Fruit fly (Drosophila melanogaster) whole organism, embryonic: Measurements from ENCODE around the gene CG13920.

Experiments
- Ada2b ChIP-seq: fragments of 200-800 bp; sonication (Bioruptor generic); IDR thresholded peaks from 2 replicates; pipeline ENCODE4 v1.3.6; 2022; ENCODE audit warnings: missing biosample characterization, missing genetic modification characterization
- CG10321 ChIP-seq: fragments of 200-800 bp; sonication (Bioruptor generic); IDR thresholded peaks from 2 replicates; pipeline ENCODE4 v1.3.6; 2022; ENCODE audit warnings: missing biosample characterization, missing genetic modification characterization
- CG10366 ChIP-seq: fragments of 200-800 bp; sonication (Bioruptor generic); IDR thresholded peaks from 2 replicates; pipeline ENCODE4 v1.3.6; 2022; ENCODE audit warnings: missing biosample characterization, missing genetic modification characterization
- CG10431 ChIP-seq: fragments of 200-800 bp; sonication (Bioruptor generic); optimal IDR thresholded peaks from 3 replicates; lab custom pipeline; 2018; ENCODE audit warnings: missing biosample characterization, mild to moderate bottlenecking, missing genetic modification characterization
- CG11247 ChIP-seq: fragments of 200-800 bp; sonication (Bioruptor generic); IDR thresholded peaks from 2 replicates; pipeline ENCODE4 v1.3.6; 2022; ENCODE audit warnings: missing biosample characterization, missing genetic modification characterization
- CG13894 ChIP-seq: fragments of 200-800 bp; sonication (Bioruptor generic); optimal IDR thresholded peaks from 3 replicates; lab custom pipeline; 2018; ENCODE audit warnings: missing biosample characterization, mild to moderate bottlenecking, missing genetic modification characterization, moderate library complexity
- CG14050 ChIP-seq: fragments of 200-800 bp; sonication (Bioruptor generic); IDR thresholded peaks from 3 replicates; pipeline ENCODE4 v1.3.6; 2022; ENCODE audit warnings: missing biosample characterization, missing genetic modification characterization
- CG16863 ChIP-seq: fragments of 200-800 bp; sonication (Bioruptor generic); optimal IDR thresholded peaks from 3 replicates; lab custom pipeline; 2016; ENCODE audit warnings: missing biosample characterization, missing genetic modification characterization
- CG17328 ChIP-seq: fragments of 200-800 bp; sonication (Bioruptor generic); IDR thresholded peaks from 2 replicates; pipeline ENCODE4 v1.3.6; 2022; ENCODE audit warnings: missing biosample characterization, missing genetic modification characterization
- CG1792 ChIP-seq: fragments of 200-800 bp; sonication (Bioruptor generic); optimal IDR thresholded peaks from 2 replicates; lab custom pipeline; 2016; ENCODE audit warnings: missing biosample characterization, missing genetic modification characterization
- CG30403 ChIP-seq: fragments of 200-800 bp; sonication (Bioruptor generic); optimal IDR thresholded peaks from 3 replicates; lab custom pipeline; 2016; ENCODE audit warnings: missing biosample characterization, missing genetic modification characterization
- CG33213 ChIP-seq: fragments of 200-800 bp; sonication (Bioruptor generic); optimal IDR thresholded peaks from 3 replicates; lab custom pipeline; 2016; ENCODE audit warnings: missing biosample characterization, missing genetic modification characterization
- CG3407 ChIP-seq: fragments of 200-800 bp; sonication (Bioruptor generic); optimal IDR thresholded peaks from 2 replicates; lab custom pipeline; 2018; ENCODE audit warnings: missing biosample characterization, mild to moderate bottlenecking, missing genetic modification characterization
- CG4424 ChIP-seq: fragments of 200-800 bp; sonication (Bioruptor generic); optimal IDR thresholded peaks from 3 replicates; lab custom pipeline; 2016; ENCODE audit warnings: missing biosample characterization, missing genetic modification characterization
- CG4730 ChIP-seq: fragments of 200-800 bp; sonication (Bioruptor generic); IDR thresholded peaks from 2 replicates; pipeline ENCODE4 v1.3.6; 2022; ENCODE audit warnings: missing biosample characterization, missing genetic modification characterization
- CG6683 ChIP-seq: fragments of 200-800 bp; sonication (Bioruptor generic); optimal IDR thresholded peaks from 2 replicates; lab custom pipeline; 2017; ENCODE audit warnings: missing biosample characterization, mild to moderate bottlenecking, missing genetic modification characterization, missing genetic modification reagents
- CG7357 ChIP-seq: fragments of 200-800 bp; sonication (Bioruptor generic); IDR thresholded peaks from 3 replicates; pipeline ENCODE4 v1.3.6; 2022; ENCODE audit warnings: missing biosample characterization, missing genetic modification characterization
- CG7745 ChIP-seq: fragments of 200-800 bp; sonication (Bioruptor generic); optimal IDR thresholded peaks from 2 replicates; lab custom pipeline; 2018; ENCODE audit warnings: missing biosample characterization, mild to moderate bottlenecking, missing genetic modification characterization, moderate library complexity
- CG7963 ChIP-seq: fragments of 200-800 bp; sonication (Bioruptor generic); IDR thresholded peaks from 3 replicates; pipeline ENCODE4 v1.3.6; 2022; ENCODE audit warnings: missing biosample characterization, missing genetic modification characterization; ENCODE audit not compliant: partially characterized antibody
- CG8281 ChIP-seq: fragments of 200-800 bp; sonication (Bioruptor generic); optimal IDR thresholded peaks from 2 replicates; lab custom pipeline; 2018; ENCODE audit warnings: missing biosample characterization, mild to moderate bottlenecking, missing genetic modification characterization, moderate library complexity
- CG8924 ChIP-seq: fragments of 200-800 bp; optimal IDR thresholded peaks from 3 replicates; lab custom pipeline; 2019; ENCODE audit warnings: missing biosample characterization, mild to moderate bottlenecking, missing genetic modification characterization, moderate library complexity
- CHES-1-like ChIP-seq: fragments of 200-800 bp; sonication (Bioruptor generic); optimal IDR thresholded peaks from 2 replicates; lab custom pipeline; 2016; ENCODE audit warnings: missing biosample characterization, missing genetic modification characterization
- CrebB ChIP-seq: fragments of 200-800 bp; sonication (Bioruptor generic); optimal IDR thresholded peaks from 3 replicates; lab custom pipeline; 2018; ENCODE audit warnings: missing biosample characterization, mild to moderate bottlenecking, missing genetic modification characterization
- Dek ChIP-seq: fragments of 200-800 bp; sonication (Bioruptor generic); optimal IDR thresholded peaks from 3 replicates; lab custom pipeline; 2019; ENCODE audit warnings: missing biosample characterization, mild to moderate bottlenecking, missing genetic modification characterization, moderate library complexity
- Fer3 ChIP-seq: fragments of 200-800 bp; sonication (Bioruptor generic); optimal IDR thresholded peaks from 2 replicates; lab custom pipeline; 2018; ENCODE audit warnings: missing biosample characterization, mild to moderate bottlenecking, missing genetic modification characterization, moderate library complexity
- HLH3B ChIP-seq: fragments of 200-800 bp; sonication (Bioruptor generic); IDR thresholded peaks from 2 replicates; pipeline ENCODE4 v1.3.6; 2022; ENCODE audit warnings: missing biosample characterization, missing genetic modification characterization
- Lhr ChIP-seq: fragments of 200-800 bp; sonication (Bioruptor generic); optimal IDR thresholded peaks from 3 replicates; lab custom pipeline; 2017; ENCODE audit warnings: mild to moderate bottlenecking, missing biosample characterization, missing genetic modification reagents, missing genetic modification characterization
- MBD-R2 ChIP-seq: fragments of 200-800 bp; sonication (Bioruptor generic); IDR thresholded peaks from 2 replicates; pipeline ENCODE4 v1.3.6; 2022; ENCODE audit warnings: missing biosample characterization, missing genetic modification characterization
- MESR4 ChIP-seq: fragments of 200-800 bp; sonication (Bioruptor generic); optimal IDR thresholded peaks from 2 replicates; lab custom pipeline; 2018; ENCODE audit warnings: missing biosample characterization, mild to moderate bottlenecking, missing genetic modification characterization, moderate library complexity
- Mad ChIP-seq: fragments of 200-800 bp; sonication (Bioruptor generic); optimal IDR thresholded peaks from 2 replicates; lab custom pipeline; 2016; ENCODE audit warnings: missing biosample characterization, missing genetic modification characterization
- NC2β ChIP-seq: fragments of 200-800 bp; sonication (Bioruptor generic); optimal IDR thresholded peaks from 2 replicates; lab custom pipeline; 2016; ENCODE audit warnings: missing biosample characterization, missing genetic modification characterization
- Nf-YA ChIP-seq: fragments of 200-800 bp; sonication (Bioruptor generic); IDR thresholded peaks from 2 replicates; pipeline ENCODE4 v1.3.6; 2022; ENCODE audit warnings: missing biosample characterization, missing genetic modification characterization
- Sox102F ChIP-seq: fragments of 200-800 bp; sonication (Bioruptor generic); optimal IDR thresholded peaks from 2 replicates; lab custom pipeline; 2018; ENCODE audit warnings: missing biosample characterization, mild to moderate bottlenecking, missing genetic modification characterization, moderate library complexity
- Xrp1 ChIP-seq: fragments of 200-800 bp; sonication (Bioruptor generic); IDR thresholded peaks from 2 replicates; pipeline ENCODE4 v1.3.6; 2022; ENCODE audit warnings: missing biosample characterization, missing genetic modification characterization
- ac ChIP-seq: fragments of 200-800 bp; sonication (Bioruptor generic); optimal IDR thresholded peaks from 3 replicates; lab custom pipeline; 2017; ENCODE audit warnings: missing biosample characterization, mild to moderate bottlenecking, missing genetic modification characterization
- ase ChIP-seq: fragments of 200-800 bp; sonication (Bioruptor generic); IDR thresholded peaks from 3 replicates; pipeline ENCODE4 v1.3.6; 2022; ENCODE audit warnings: missing biosample characterization, missing genetic modification characterization
- btn ChIP-seq: fragments of 200-800 bp; sonication (Bioruptor generic); optimal IDR thresholded peaks from 2 replicates; lab custom pipeline; 2016; ENCODE audit warnings: missing biosample characterization, missing genetic modification characterization
- corto ChIP-seq: fragments of 200-800 bp; sonication (Bioruptor generic); optimal IDR thresholded peaks from 2 replicates; lab custom pipeline; 2016; ENCODE audit warnings: missing biosample characterization, mild to moderate bottlenecking, missing genetic modification characterization, moderate library complexity
- croc ChIP-seq: fragments of 200-800 bp; sonication (Bioruptor generic); conservative IDR thresholded peaks from 3 replicates; pipeline ENCODE4 v1.3.6; 2022; ENCODE audit warnings: missing biosample characterization, missing genetic modification characterization
- ems ChIP-seq: fragments of 200-800 bp; sonication (Bioruptor generic); optimal IDR thresholded peaks from 3 replicates; lab custom pipeline; 2016; ENCODE audit warnings: missing biosample characterization, missing genetic modification characterization
- gcm ChIP-seq: fragments of 200-800 bp; sonication (Bioruptor generic); optimal IDR thresholded peaks from 2 replicates; lab custom pipeline; 2019; ENCODE audit warnings: missing biosample characterization, mild to moderate bottlenecking, missing genetic modification characterization, moderate library complexity
- grn ChIP-seq: fragments of 200-800 bp; sonication (Bioruptor generic); optimal IDR thresholded peaks from 3 replicates; lab custom pipeline; 2017; ENCODE audit warnings: missing biosample characterization, missing genetic modification characterization
- hkb ChIP-seq, 2 experiments: fragments of 200-800 bp in 1 of 2; fragments of >200 bp in 1 of 2; sonication (Bioruptor generic) in 1 of 2; IDR thresholded peaks in 1 of 2; optimal IDR thresholded peaks in 1 of 2; 2 replicates each; pipeline versions ENCODE4 v1.3.6 to Lab custom; 2017 to 2022; ENCODE audit warnings: missing biosample characterization in 1 of 2, missing genetic modification characterization in 1 of 2
- lab ChIP-seq: fragments of 200-800 bp; sonication (Bioruptor generic); optimal IDR thresholded peaks from 3 replicates; lab custom pipeline; 2017; ENCODE audit warnings: missing biosample characterization, missing genetic modification characterization, mild to moderate bottlenecking, moderate library complexity, missing genetic modification reagents
- luna ChIP-seq: fragments of 200-800 bp; sonication (Bioruptor generic); optimal IDR thresholded peaks from 2 replicates; lab custom pipeline; 2016; ENCODE audit warnings: missing biosample characterization, missing genetic modification characterization
- ranshi ChIP-seq: fragments of 200-800 bp; sonication (Bioruptor generic); IDR thresholded peaks from 2 replicates; pipeline ENCODE4 v1.3.6; 2022; ENCODE audit warnings: missing biosample characterization, missing genetic modification characterization
- ro ChIP-seq: fragments of 200-800 bp; sonication (Bioruptor generic); IDR thresholded peaks from 2 replicates; pipeline ENCODE4 v1.3.6; 2022; ENCODE audit warnings: missing biosample characterization, missing genetic modification characterization
- salm ChIP-seq: fragments of 200-800 bp; sonication (Bioruptor generic); optimal IDR thresholded peaks from 2 replicates; lab custom pipeline; 2018; ENCODE audit warnings: missing biosample characterization, mild to moderate bottlenecking, missing genetic modification characterization
- toy ChIP-seq: fragments of 200-800 bp; sonication (Bioruptor generic); IDR thresholded peaks from 2 replicates; pipeline ENCODE4 v1.3.6; 2022; ENCODE audit warnings: missing biosample characterization, missing genetic modification characterization
- trh ChIP-seq: fragments of 200-800 bp; sonication (Bioruptor generic); optimal IDR thresholded peaks from 2 replicates; lab custom pipeline; 2016; ENCODE audit warnings: missing biosample characterization, missing genetic modification characterization
- vvl ChIP-seq: fragments of 200-800 bp; sonication (Bioruptor generic); IDR thresholded peaks from 2 replicates; pipeline ENCODE4 v1.3.6; 2022; ENCODE audit warnings: missing biosample characterization, missing genetic modification characterization

CG13920 gene

dm6 chr3L:1668504-1668903 is 19.8 kb downstream of the CG13920 start, which contains the start of gene RpL23A (continued):
- TF ChIP-seq ase (GFP tag; lab: Robert Waterston, UW) (peak; percentile 93), CG6683 (GFP tag; lab: Kevin White, UChicago) (peak; percentile 95), ac (GFP tag; lab: Kevin White, UChicago) (peak; percentile 86), Sox102F (GFP tag; lab: Kevin White, UChicago) (no peak), ranshi (GFP tag; lab: Robert Waterston, UW) (peak; percentile 95), CG8924 (peak; percentile 86), CG7963 (GFP tag; lab: Robert Waterston, UW) (0 out of 3 replicates have a peak, but pooled peaks have one; percentile 33), CG7745 (tag; lab: Kevin White, UChicago) (peak; percentile 70), CG33213 (GFP tag; lab: Kevin White, UChicago) (peak; percentile 99), NC2β (GFP tag; lab: Kevin White, UChicago) (peak; percentile 100), croc (GFP tag; lab: Robert Waterston, UW) (peak; percentile 85), HLH3B (peak; percentile 92), CG17328 (GFP tag; lab: Robert Waterston, UW) (peak; percentile 95), MBD-R2 (GFP tag; lab: Robert Waterston, UW) (peak; percentile 87), CG11247 (GFP tag; lab: Robert Waterston, UW) (peak; percentile 97), CG10321 (GFP tag; lab: Robert Waterston, UW) (peak; percentile 74), toy (peak; percentile 77; the same call in 1 of the 2 replicates), grn (peak; percentile 92), CG10366 (peak; percentile 93), CHES-1-like (GFP tag; lab: Kevin White, UChicago) (peak; percentile 98), CG3407 (GFP tag; lab: Kevin White, UChicago) (peak; percentile 93), CG1792 (peak; percentile 96), lab (GFP tag; lab: Kevin White, UChicago) (peak; percentile 99), Mad (GFP tag; lab: Kevin White, UChicago) (peak; percentile 97), CG10431 (GFP tag; lab: Kevin White, UChicago) (peak; percentile 92), Nf-YA (peak; percentile 87), CrebB (tag; lab: Kevin White, UChicago) (peak; percentile 93), btn (peak; percentile 92), CG14050 (GFP tag; lab: Robert Waterston, UW) (peak; percentile 92), CG8281 (tag; lab: Kevin White, UChicago) (peak; percentile 75), ro (GFP tag; lab: Robert Waterston, UW) (peak; percentile 73), salm (tag; lab: Kevin White, UChicago) (peak; percentile 86), CG7357 (peak; percentile 66), corto (GFP tag; lab: Kevin White, UChicago) (no peak), trh (GFP tag; lab: Kevin White, UChicago) (peak; percentile 93), Lhr (GFP tag; lab: Kevin White, UChicago) (peak; percentile 99), hkb (optimal IDR thresholded peaks at IDR 0.05; lab: Kevin White, UChicago) (peak; percentile 94), hkb (GFP tag; IDR thresholded peaks at IDR 0.05; lab: Robert Waterston, UW) (peak; percentile 91), ems (GFP tag; lab: Kevin White, UChicago) (peak; percentile 95), Xrp1 (GFP tag; lab: Robert Waterston, UW) (peak; percentile 78), gcm (GFP tag; lab: Kevin White, UChicago) (peak; percentile 79), Ada2b (GFP tag; lab: Robert Waterston, UW) (peak; percentile 84), CG4424 (GFP tag; lab: Kevin White, UChicago) (peak; percentile 93), Fer3 (tag; lab: Kevin White, UChicago) (peak; percentile 94), Dek (tag; lab: Kevin White, UChicago) (peak; percentile 90), vvl (GFP tag; lab: Robert Waterston, UW) (peak; percentile 97), CG13894 (tag; lab: Kevin White, UChicago) (peak; percentile 95), luna (GFP tag; lab: Kevin White, UChicago) (peak; percentile 96), CG30403 (peak; percentile 94), CG4730 (peak; percentile 97), CG16863 (GFP tag; lab: Kevin White, UChicago) (peak; percentile 91), MESR4 (GFP tag; lab: Kevin White, UChicago) (peak; percentile 99)
